Worm (Caenorhabditis elegans): ENCODE measurements around the gene myo-3.

DNA sequence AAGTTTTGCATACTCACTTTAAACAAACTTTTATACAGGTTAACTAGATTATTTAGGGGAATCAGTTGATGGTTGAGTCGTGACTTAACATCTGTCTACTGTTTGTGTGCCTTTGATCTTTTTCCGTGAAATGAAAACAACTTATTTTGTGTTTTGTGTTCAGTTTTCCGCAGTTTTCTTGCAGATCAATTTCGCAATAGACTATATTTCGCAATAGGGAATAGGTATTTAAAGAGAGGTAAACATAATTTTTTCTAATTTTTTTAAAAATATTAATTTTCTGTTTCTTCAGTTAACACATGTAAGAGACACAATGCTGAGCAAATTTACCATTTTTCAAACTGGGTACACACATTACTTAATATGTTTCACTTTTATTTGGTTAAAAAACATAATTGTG, 27.2 kb upstream of the myo-3 start, which contains the start of gene tbb-6:
- TF ChIP-seq tbx-2 (tag; optimal IDR thresholded peaks at IDR 0.05) (no peak), egl-27 (tag; optimal IDR thresholded peaks at IDR 0.05) (no peak), nhr-77 (tag; optimal IDR thresholded peaks at IDR 0.05) (no peak), jun-1 (tag; optimal IDR thresholded peaks at IDR 0.05) (no peak), ztf-4 (tag; optimal IDR thresholded peaks at IDR 0.05) (no peak), ZK546.5 (tag; optimal IDR thresholded peaks at IDR 0.05) (no peak), fkh-10 (GFP tag; optimal IDR thresholded peaks at IDR 0.05) (no peak), lin-15B (tag; optimal IDR thresholded peaks at IDR 0.05) (no peak), nhr-43 (tag; optimal IDR thresholded peaks at IDR 0.05; ENCODE audit: poor library complexity, severe bottlenecking) (no peak), fkh-2 (tag; optimal IDR thresholded peaks at IDR 0.05) (no peak), unc-39 (tag; optimal IDR thresholded peaks at IDR 0.05) (no peak)
